Worm (Caenorhabditis elegans): ENCODE results near the gene mpc-1.

mpc-1 gene

ce11 chrIII:4426711-4427218 is 13.5 kb downstream of the mpc-1 start (continued):
- TF ChIP-seq attf-3 (GFP tag; conservative IDR thresholded peaks at IDR 0.05) (0 out of 2 replicates have a peak, but pooled peaks have one; percentile 21), die-1 (tag; optimal IDR thresholded peaks at IDR 0.05) (peak; percentile 58)

DNA sequence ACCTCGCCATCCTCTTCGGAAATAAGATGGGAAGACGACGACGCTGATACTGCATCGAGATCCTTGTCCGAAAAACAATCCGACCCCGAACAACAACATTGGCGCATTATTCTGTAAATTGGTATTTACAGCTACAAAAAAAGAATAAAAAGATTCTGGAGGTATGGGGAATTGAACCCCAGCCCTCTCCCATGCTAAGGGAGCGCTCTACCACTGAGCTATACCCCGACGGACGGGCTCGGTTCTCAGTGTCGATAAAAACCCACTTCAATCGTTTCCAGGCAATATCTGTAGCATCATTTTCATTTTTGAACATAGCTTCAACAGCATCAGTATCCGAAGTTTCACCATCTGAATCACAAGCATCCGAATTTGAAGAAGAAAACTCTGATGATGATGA is 15.5 kb downstream of the mpc-1 start:
- TF ChIP-seq rpc-1 (optimal IDR thresholded peaks at IDR 0.05) (peak; percentile 58), rpc-1 (tag; optimal IDR thresholded peaks at IDR 0.05) (peak; percentile 77), egrh-3 (GFP tag; IDR thresholded peaks at IDR 0.05) (peak; percentile 42), ztf-26 (tag; optimal IDR thresholded peaks at IDR 0.05) (no peak), F57C9.4 (tag; optimal IDR thresholded peaks at IDR 0.05) (no peak), let-526 (GFP tag; IDR thresholded peaks at IDR 0.05) (no peak), F33H1.4 (GFP tag; IDR thresholded peaks at IDR 0.05) (peak; percentile 7; the same call in 1 of the 2 replicates), Y53G8AR.9 (GFP tag; conservative IDR thresholded peaks at IDR 0.05) (no peak), cebp-2 (GFP tag; IDR thresholded peaks at IDR 0.05) (no peak), C06A6.2 (GFP tag; conservative IDR thresholded peaks at IDR 0.05) (no peak), dox-1 (GFP tag; IDR thresholded peaks at IDR 0.05) (peak; percentile 77), mxl-1 (tag; optimal IDR thresholded peaks at IDR 0.05) (no peak), snpc-1.1 (tag; optimal IDR thresholded peaks at IDR 0.05; ENCODE audit: insufficient read depth) (peak; percentile 57), hmg-1.2 (GFP tag; IDR thresholded peaks at IDR 0.05) (peak; percentile 54), chd-7 (tag; optimal IDR thresholded peaks at IDR 0.05) (peak; percentile 6), nhr-179 (tag; optimal IDR thresholded peaks at IDR 0.05) (no peak), ceh-40 (GFP tag; IDR thresholded peaks at IDR 0.05) (no peak), nfya-1 (tag; optimal IDR thresholded peaks at IDR 0.05; ENCODE audit: borderline replicate concordance, insufficient read depth) (no peak), madf-6 (GFP tag; IDR thresholded peaks at IDR 0.05) (peak; percentile 61), akir-1 (GFP tag; optimal IDR thresholded peaks at IDR 0.05) (no peak), lsl-1 (GFP tag; optimal IDR thresholded peaks at IDR 0.05) (peak; percentile 26), unc-62 (GFP tag; optimal IDR thresholded peaks at IDR 0.05) (no peak), ztf-3 (GFP tag; optimal IDR thresholded peaks at IDR 0.05) (no peak), F57A8.1 (GFP tag; optimal IDR thresholded peaks at IDR 0.05) (no peak), sea-2 (GFP tag; IDR thresholded peaks at IDR 0.05) (no peak), B0019.2 (GFP tag; conservative IDR thresholded peaks at IDR 0.05) (no peak), bed-2 (GFP tag; IDR thresholded peaks at IDR 0.05) (no peak), ekl-4 (GFP tag; IDR thresholded peaks at IDR 0.05) (peak; percentile 47; the same call in 1 of the 2 replicates), rcor-1 (GFP tag; IDR thresholded peaks at IDR 0.05) (0 out of 2 replicates have a peak, but pooled peaks have one; percentile 17), ccch-3 (GFP tag; optimal IDR thresholded peaks at IDR 0.05) (no peak), F55B11.4 (tag; optimal IDR thresholded peaks at IDR 0.05; ENCODE audit: borderline replicate concordance, insufficient read depth) (no peak), mel-28 (tag; optimal IDR thresholded peaks at IDR 0.05; ENCODE audit: borderline replicate concordance) (no peak), hlh-12 (tag; optimal IDR thresholded peaks at IDR 0.05) (no peak), nhr-27 (tag; optimal IDR thresholded peaks at IDR 0.05) (no peak), tbx-9 (tag; optimal IDR thresholded peaks at IDR 0.05; ENCODE audit: borderline replicate concordance) (no peak), dpl-1 (GFP tag; optimal IDR thresholded peaks at IDR 0.05) (no peak), attf-5 (GFP tag; optimal IDR thresholded peaks at IDR 0.05) (peak; percentile 23), Y67H2A.10 (GFP tag; conservative IDR thresholded peaks at IDR 0.05) (no peak), ztf-6 (GFP tag; IDR thresholded peaks at IDR 0.05) (no peak), Y56A3A.18 (GFP tag; IDR thresholded peaks at IDR 0.05) (no peak), egl-18 (GFP tag; IDR thresholded peaks at IDR 0.05) (no peak), die-1 (tag; optimal IDR thresholded peaks at IDR 0.05) (peak; percentile 63), nhr-80 (tag; optimal IDR thresholded peaks at IDR 0.05) (peak; percentile 13), rec-8 (tag; optimal IDR thresholded peaks at IDR 0.05) (peak in 1 of 2 experiments; percentile 30), F49E8.2 (tag; optimal IDR thresholded peaks at IDR 0.05; ENCODE audit: insufficient read depth) (no peak), attf-6 (GFP tag; IDR thresholded peaks at IDR 0.05) (no peak)

Data from whole organism, young adult.